Fruit fly (Drosophila melanogaster) whole organism, wandering third instar larva: ENCODE data around the gene CG31673.

Source experiments
- CG32264 ChIP-seq: fragments of 200-800 bp; sonication (Bioruptor generic); optimal IDR thresholded peaks from 2 replicates; lab custom pipeline; 2016; ENCODE audit warnings: missing biosample characterization, missing genetic modification characterization
- Dfd ChIP-seq: fragments of >200 bp; optimal IDR thresholded peaks from 2 replicates; lab custom pipeline; 2017; ENCODE audit warnings: missing biosample characterization, missing genetic modification characterization
- OdsH ChIP-seq: fragments of 200-800 bp; sonication (Bioruptor generic); optimal IDR thresholded peaks from 2 replicates; lab custom pipeline; 2016; ENCODE audit warnings: missing biosample characterization, mild to moderate bottlenecking, missing genetic modification characterization
- Rel ChIP-seq, 2 experiments: fragments of 200-800 bp; sonication (Bioruptor generic) in 1 of 2; optimal IDR thresholded peaks; 2 replicates in 1 of 2; 3 replicates in 1 of 2; lab custom pipeline; 2016 to 2019; ENCODE audit warnings: mild to moderate bottlenecking in 2 of 2, missing biosample characterization in 2 of 2, missing genetic modification characterization in 2 of 2, moderate library complexity in 1 of 2
- Sp1 ChIP-seq: fragments of 200-800 bp; sonication (Bioruptor generic); optimal IDR thresholded peaks from 3 replicates; lab custom pipeline; 2019; ENCODE audit warnings: missing biosample characterization, mild to moderate bottlenecking, missing genetic modification characterization, moderate library complexity
- fru ChIP-seq: fragments of 200-800 bp; sonication (Bioruptor generic); optimal IDR thresholded peaks from 3 replicates; lab custom pipeline; 2016; ENCODE audit warnings: missing biosample characterization, mild to moderate bottlenecking, missing genetic modification characterization

DNA sequence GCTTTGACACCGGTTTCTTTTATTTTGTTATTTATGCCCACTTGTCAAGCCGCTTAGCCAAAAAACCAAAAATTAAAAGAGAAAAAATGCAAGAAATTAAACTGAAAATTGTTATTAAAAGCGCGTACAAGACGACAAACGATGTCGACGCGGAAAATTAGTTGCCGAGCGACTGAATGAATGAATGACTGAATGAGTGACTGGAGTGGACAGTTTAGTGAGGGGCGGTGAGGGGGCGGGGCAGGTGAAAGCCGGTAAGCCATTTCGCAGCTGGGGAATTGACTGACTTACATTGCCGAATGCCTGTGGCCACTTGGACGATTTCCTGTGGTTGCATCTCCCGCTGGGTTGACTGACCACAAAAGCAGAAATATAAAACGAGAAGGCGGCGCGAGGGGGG is 22.8 kb upstream of the CG31673 start:
- TF ChIP-seq Dfd (GFP tag; lab: Kevin White, UChicago), result no peak
- no peak for TF ChIP-seq fru
- no peak for TF ChIP-seq CG32264 (GFP tag; lab: Kevin White, UChicago)
- TF ChIP-seq OdsH (GFP tag; lab: Kevin White, UChicago), result no peak
- TF ChIP-seq Rel (GFP tag; optimal IDR thresholded peaks at IDR 0.05; lab: Kevin White, UChicago), result no peak
- TF ChIP-seq Rel (tag; optimal IDR thresholded peaks at IDR 0.05; lab: Kevin White, UChicago), result no peak
- TF ChIP-seq Sp1 (GFP tag; lab: Kevin White, UChicago), result no peak
